Worm (Caenorhabditis elegans) whole organism, L4/young adult: ENCODE measurements around the gene pkn-1.
A peak's percentile ranks its signal among the peaks of the same experiment; 100 is the strongest.

Experiments
- W03F9.2 ChIP-seq: fragments of 150-350 bp; optimal IDR thresholded peaks from 2 replicates; lab custom pipeline; 2014; ENCODE audit warnings: missing biosample characterization, missing genetic modification characterization
- dao-5 ChIP-seq: sonication (generic microtip); optimal IDR thresholded peaks from 2 replicates; lab custom pipeline; 2016; ENCODE audit warnings: missing genotype, missing genetic modification characterization, moderate library complexity, missing compliant biosample characterization
- him-1 ChIP-seq: sonication (generic microtip); optimal IDR thresholded peaks from 2 replicates; lab custom pipeline; 2016; ENCODE audit warnings: missing genotype, missing genetic modification reagents, missing genetic modification characterization, missing compliant biosample characterization

pkn-1 gene

ce11 chrX:10396509-10397292, at the start of gene pkn-1:
Gene pkn-1 (plus strand): TSS chrX:10397242.
- TF ChIP-seq dao-5 (tag; lab: Kevin White, UChicago) (no peak), W03F9.2 (tag; lab: Kevin White, UChicago) (no peak), him-1 (tag; lab: Kevin White, UChicago) (no peak)

DNA sequence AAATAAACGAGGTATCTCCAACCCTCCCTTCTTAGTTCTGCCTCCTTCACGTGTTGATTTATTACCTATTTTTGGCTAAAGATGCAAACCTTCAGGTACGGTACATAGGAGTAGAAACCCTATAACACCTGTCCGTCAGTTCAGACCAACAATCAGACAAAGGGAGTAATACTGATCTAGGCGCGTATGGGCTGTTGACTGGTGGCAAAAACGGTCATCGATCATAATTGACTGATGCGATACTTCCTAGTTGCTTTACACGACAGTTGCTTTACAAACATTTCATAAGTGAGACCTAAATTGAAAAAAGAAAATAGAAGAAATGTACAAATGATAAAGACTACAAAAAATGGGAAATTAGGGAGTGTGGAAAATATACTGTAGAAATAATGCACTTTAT, 46.9 kb upstream of the pkn-1 start:
- TF ChIP-seq W03F9.2 (tag; lab: Kevin White, UChicago) (no peak), dao-5 (tag; lab: Kevin White, UChicago) (no peak), him-1 (tag; lab: Kevin White, UChicago) (no peak)

- TF ChIP-seq W03F9.2 (tag; lab: Kevin White, UChicago) (no peak), dao-5 (tag; lab: Kevin White, UChicago) (no peak), him-1 (tag; lab: Kevin White, UChicago) (no peak)
These were observed 43.2 kb upstream of the pkn-1 start for ce11 chrX:10353857-10354256.

ce11 chrX:10355650-10356049, 41.4 kb upstream of the pkn-1 start, which contains the start of gene R07E3.7:
Gene R07E3.7 (minus strand): TSS chrX:10355750.
- no peak for TF ChIP-seq him-1 (tag; lab: Kevin White, UChicago)
- TF ChIP-seq W03F9.2 (tag; lab: Kevin White, UChicago), result no peak
- no peak for TF ChIP-seq dao-5 (tag; lab: Kevin White, UChicago)

- TF ChIP-seq W03F9.2 (tag; lab: Kevin White, UChicago) (no peak), dao-5 (tag; lab: Kevin White, UChicago) (no peak), him-1 (tag; lab: Kevin White, UChicago) (no peak)
These were observed 39.0 kb upstream of the pkn-1 start, which contains the start of gene efhc-1 for ce11 chrX:10358083-10358482. Gene efhc-1 (plus strand): TSS chrX:10358383.

ce11 chrX:10372556-10372955, 24.5 kb upstream of the pkn-1 start, which contains the start of gene Y49A10A.2:
Gene Y49A10A.2 (minus strand): TSS chrX:10372664.
- TF ChIP-seq dao-5 (tag; lab: Kevin White, UChicago), result no peak

DNA sequence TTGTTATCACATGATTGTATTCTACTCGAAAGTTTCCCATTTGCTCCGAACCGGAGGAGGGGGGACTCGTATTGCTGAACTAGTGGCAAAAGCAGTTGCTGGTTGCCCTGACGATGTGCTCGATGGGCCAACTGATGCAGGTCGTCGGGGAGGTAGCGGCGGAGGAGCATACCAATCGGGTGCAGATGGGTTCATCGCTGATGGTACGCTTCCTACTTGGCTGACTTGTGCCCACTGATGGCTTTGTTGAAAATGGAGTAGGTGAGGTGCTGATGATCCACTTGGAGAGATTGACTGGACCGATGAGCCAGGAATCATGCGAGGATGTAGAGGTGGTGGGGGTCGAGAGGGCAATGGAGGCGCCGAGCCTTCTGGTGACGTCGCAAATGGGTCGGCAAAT, 23.5 kb upstream of the pkn-1 start:
- TF ChIP-seq W03F9.2 (tag; lab: Kevin White, UChicago), result no peak
- TF ChIP-seq dao-5 (tag; lab: Kevin White, UChicago), result no peak

DNA sequence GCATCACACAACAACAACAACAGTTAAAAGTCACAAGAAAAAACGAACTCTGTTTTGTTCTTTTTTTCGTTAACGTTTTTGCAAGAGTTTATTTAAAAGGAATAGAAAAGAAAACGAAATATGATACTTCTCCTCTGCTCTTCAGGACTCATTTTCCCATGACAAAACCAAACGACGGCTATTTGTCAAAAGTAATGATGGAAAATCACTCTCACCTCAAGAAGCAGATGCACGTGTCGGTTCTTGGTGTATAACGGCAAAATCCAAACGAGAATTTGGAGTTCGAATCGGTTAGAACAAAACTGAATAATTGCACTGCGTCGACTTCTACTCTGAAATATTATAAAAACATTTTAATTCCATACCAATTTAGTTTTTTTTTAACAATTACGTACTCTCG, 20.1 kb upstream of the pkn-1 start:
- TF ChIP-seq dao-5 (tag; lab: Kevin White, UChicago), result no peak
- no peak for TF ChIP-seq W03F9.2 (tag; lab: Kevin White, UChicago)
- no peak for TF ChIP-seq him-1 (tag; lab: Kevin White, UChicago)

- TF ChIP-seq W03F9.2 (tag; lab: Kevin White, UChicago) (peak; percentile 81), him-1 (tag; lab: Kevin White, UChicago) (peak; percentile 28), dao-5 (tag; lab: Kevin White, UChicago) (no peak)
These were observed 19.4 kb upstream of the pkn-1 start for ce11 chrX:10377663-10378062.

ce11 chrX:10379678-10380077, 17.4 kb upstream of the pkn-1 start, which contains the start of gene rme-4:
Gene rme-4 (minus strand): TSS chrX:10379845.
- TF ChIP-seq him-1 (tag; lab: Kevin White, UChicago), result no peak
- TF ChIP-seq dao-5 (tag; lab: Kevin White, UChicago), result no peak
- TF ChIP-seq W03F9.2 (tag; lab: Kevin White, UChicago), result no peak

- TF ChIP-seq him-1 (tag; lab: Kevin White, UChicago), result no peak
- TF ChIP-seq W03F9.2 (tag; lab: Kevin White, UChicago), result no peak
- no peak for TF ChIP-seq dao-5 (tag; lab: Kevin White, UChicago)
These were observed 11.0 kb upstream of the pkn-1 start for ce11 chrX:10386001-10386400.

DNA sequence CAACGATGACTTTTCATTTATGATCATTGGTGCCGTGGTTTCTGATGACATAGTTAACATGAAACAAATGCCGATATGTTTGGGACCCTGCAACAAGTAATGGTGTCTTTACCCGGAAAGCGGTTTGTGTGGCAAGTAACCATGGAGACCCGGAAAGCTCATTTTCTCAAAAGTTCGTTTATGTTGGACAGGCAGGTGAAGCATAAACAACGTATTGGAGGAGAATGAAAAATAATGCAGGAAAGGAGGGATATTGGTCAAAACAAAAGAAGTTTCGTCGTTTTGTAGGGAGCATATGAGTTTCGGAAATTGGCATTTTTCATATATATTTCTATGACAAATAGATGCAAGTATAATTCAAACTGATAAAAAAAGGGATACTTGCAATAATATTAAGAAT, 10.6 kb upstream of the pkn-1 start, which contains the start of gene dyf-6:
TSS of gene dyf-6 (minus strand) at position 101 of the 400 bp plus-strand sequence.
- TF ChIP-seq W03F9.2 (tag; lab: Kevin White, UChicago), result no peak
- TF ChIP-seq him-1 (tag; lab: Kevin White, UChicago), result no peak
- TF ChIP-seq dao-5 (tag; lab: Kevin White, UChicago), result no peak

- TF ChIP-seq W03F9.2 (tag; lab: Kevin White, UChicago), result no peak
- TF ChIP-seq him-1 (tag; lab: Kevin White, UChicago), result no peak
- TF ChIP-seq dao-5 (tag; lab: Kevin White, UChicago), result no peak
These were observed 5.9 kb upstream of the pkn-1 start for ce11 chrX:10391174-10391573.

DNA sequence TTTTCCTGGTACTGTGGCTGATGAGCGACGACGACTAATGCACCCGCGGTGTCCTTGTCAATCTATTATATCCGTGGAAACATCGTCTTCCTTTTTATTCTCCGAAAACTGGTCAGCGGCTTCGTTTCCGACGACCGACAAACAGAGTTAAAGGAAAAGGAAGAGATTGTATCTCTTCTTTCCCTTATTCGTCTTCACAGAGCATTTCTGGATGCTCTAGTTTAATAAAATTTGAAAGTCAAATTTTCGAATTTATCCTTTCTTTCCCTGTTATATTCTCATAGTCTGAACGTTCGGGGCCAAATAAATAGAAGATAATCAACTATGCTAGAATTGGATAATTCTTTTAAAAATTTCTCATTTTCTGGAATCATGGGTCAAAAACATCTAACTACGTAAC, 4.2 kb upstream of the pkn-1 start:
- no peak for TF ChIP-seq W03F9.2 (tag; lab: Kevin White, UChicago)
- no peak for TF ChIP-seq dao-5 (tag; lab: Kevin White, UChicago)
- TF ChIP-seq him-1 (tag; lab: Kevin White, UChicago), result no peak
